Fruit fly (Drosophila melanogaster) whole organism, embryonic: ENCODE results near the gene CG12470.

Experiments
- Ada2b ChIP-seq: fragments of 200-800 bp; sonication (Bioruptor generic); IDR thresholded peaks from 2 replicates; pipeline ENCODE4 v1.3.6; 2022; ENCODE audit warnings: missing biosample characterization, missing genetic modification characterization
- B-H1 ChIP-seq: fragments of 200-800 bp; sonication (Bioruptor generic); IDR thresholded peaks from 3 replicates; pipeline ENCODE4 v1.3.6; 2022; ENCODE audit warnings: missing biosample characterization, missing genetic modification characterization
- Bgb ChIP-seq: fragments of 200-800 bp; sonication (Bioruptor generic); IDR thresholded peaks from 2 replicates; pipeline ENCODE4 v1.3.6; 2022; ENCODE audit warnings: missing biosample characterization, missing genetic modification characterization; ENCODE audit not compliant: partially characterized antibody
- BtbVII ChIP-seq: fragments of 200-800 bp; sonication (Bioruptor generic); optimal IDR thresholded peaks from 3 replicates; lab custom pipeline; 2017; ENCODE audit warnings: missing biosample characterization, mild to moderate bottlenecking, missing genetic modification characterization
- CG10366 ChIP-seq: fragments of 200-800 bp; sonication (Bioruptor generic); IDR thresholded peaks from 2 replicates; pipeline ENCODE4 v1.3.6; 2022; ENCODE audit warnings: missing biosample characterization, missing genetic modification characterization
- CG10565 ChIP-seq: fragments of 200-800 bp; sonication (Bioruptor generic); optimal IDR thresholded peaks from 3 replicates; lab custom pipeline; 2016; ENCODE audit warnings: missing biosample characterization, mild to moderate bottlenecking, missing genetic modification characterization
- CG10654 ChIP-seq: fragments of 200-800 bp; sonication (Bioruptor generic); optimal IDR thresholded peaks from 2 replicates; lab custom pipeline; 2016; ENCODE audit warnings: missing biosample characterization, missing genetic modification characterization
- CG11723 ChIP-seq: fragments of 200-800 bp; sonication (Bioruptor generic); optimal IDR thresholded peaks from 2 replicates; lab custom pipeline; 2017; ENCODE audit warnings: missing biosample characterization, mild to moderate bottlenecking, missing genetic modification characterization
- CG12104 ChIP-seq: fragments of 200-800 bp; sonication (Bioruptor generic); optimal IDR thresholded peaks from 3 replicates; lab custom pipeline; 2016; ENCODE audit warnings: missing biosample characterization, missing genetic modification characterization
- CG13287 ChIP-seq: fragments of 200-800 bp; sonication (Bioruptor generic); IDR thresholded peaks from 2 replicates; pipeline ENCODE4 v1.3.6; 2022; ENCODE audit warnings: missing biosample characterization, missing genetic modification characterization; ENCODE audit not compliant: partially characterized antibody
- CG14441 ChIP-seq: fragments of 200-800 bp; sonication (Bioruptor generic); IDR thresholded peaks from 2 replicates; pipeline ENCODE4 v1.3.6; 2022; ENCODE audit warnings: missing biosample characterization, missing genetic modification characterization
- CG14667 ChIP-seq: fragments of 200-800 bp; sonication (Bioruptor generic); IDR thresholded peaks from 2 replicates; pipeline ENCODE4 v1.3.6; 2022; ENCODE audit warnings: missing biosample characterization, missing genetic modification characterization
- CG16815 ChIP-seq: fragments of 200-800 bp; sonication (Bioruptor generic); optimal IDR thresholded peaks from 3 replicates; lab custom pipeline; 2017; ENCODE audit warnings: missing biosample characterization, mild to moderate bottlenecking, missing genetic modification characterization
- CG17328 ChIP-seq: fragments of 200-800 bp; sonication (Bioruptor generic); IDR thresholded peaks from 2 replicates; pipeline ENCODE4 v1.3.6; 2022; ENCODE audit warnings: missing biosample characterization, missing genetic modification characterization
- CG17829 ChIP-seq: fragments of 200-800 bp; optimal IDR thresholded peaks from 2 replicates; lab custom pipeline; 2019; ENCODE audit warnings: missing biosample characterization, mild to moderate bottlenecking, missing genetic modification characterization, moderate library complexity
- CG18476 ChIP-seq: fragments of 200-800 bp; sonication (Bioruptor generic); optimal IDR thresholded peaks from 2 replicates; lab custom pipeline; 2016; ENCODE audit warnings: missing biosample characterization, mild to moderate bottlenecking, missing genetic modification characterization
- CG2712 ChIP-seq: fragments of 200-800 bp; optimal IDR thresholded peaks from 3 replicates; lab custom pipeline; 2019; ENCODE audit warnings: missing biosample characterization, mild to moderate bottlenecking, missing genetic modification characterization, moderate library complexity
- CG31365 ChIP-seq: fragments of 200-800 bp; sonication (Bioruptor generic); optimal IDR thresholded peaks from 2 replicates; lab custom pipeline; 2018; ENCODE audit warnings: missing biosample characterization, mild to moderate bottlenecking, missing genetic modification characterization
- CG7839 ChIP-seq: fragments of 200-800 bp; sonication (Bioruptor generic); optimal IDR thresholded peaks from 3 replicates; lab custom pipeline; 2018; ENCODE audit warnings: missing biosample characterization, mild to moderate bottlenecking, missing genetic modification characterization, moderate library complexity
- CG9437 ChIP-seq: fragments of 200-800 bp; sonication (Bioruptor generic); optimal IDR thresholded peaks from 2 replicates; lab custom pipeline; 2018; ENCODE audit warnings: missing biosample characterization, mild to moderate bottlenecking, missing genetic modification characterization
- CG9609 ChIP-seq: fragments of 200-800 bp; sonication (Bioruptor generic); optimal IDR thresholded peaks from 3 replicates; lab custom pipeline; 2016; ENCODE audit warnings: missing biosample characterization, missing genetic modification characterization
- D19B ChIP-seq: fragments of 200-800 bp; sonication (Bioruptor generic); optimal IDR thresholded peaks from 2 replicates; lab custom pipeline; 2017; ENCODE audit warnings: missing biosample characterization, mild to moderate bottlenecking, missing genetic modification characterization
- Dbx ChIP-seq: fragments of 200-800 bp; sonication (Bioruptor generic); IDR thresholded peaks from 3 replicates; pipeline ENCODE4 v1.3.6; 2022; ENCODE audit warnings: missing biosample characterization, missing genetic modification characterization
- Doc3 ChIP-seq: fragments of 200-800 bp; sonication (Bioruptor generic); IDR thresholded peaks from 3 replicates; pipeline ENCODE4 v1.3.6; 2022; ENCODE audit warnings: missing biosample characterization, missing genetic modification characterization; ENCODE audit not compliant: partially characterized antibody
- Ets97D ChIP-seq: fragments of 200-800 bp; sonication (Bioruptor generic); optimal IDR thresholded peaks from 3 replicates; lab custom pipeline; 2016; ENCODE audit warnings: missing biosample characterization, missing genetic modification characterization
- Fer3 ChIP-seq: fragments of 200-800 bp; sonication (Bioruptor generic); optimal IDR thresholded peaks from 2 replicates; lab custom pipeline; 2018; ENCODE audit warnings: missing biosample characterization, mild to moderate bottlenecking, missing genetic modification characterization, moderate library complexity
- GATAe ChIP-seq: fragments of 200-800 bp; sonication (Bioruptor generic); conservative IDR thresholded peaks from 2 replicates; pipeline ENCODE4 v1.3.6; 2022; ENCODE audit warnings: missing biosample characterization, missing genetic modification characterization
- Hand ChIP-seq: fragments of 200-800 bp; sonication (Bioruptor generic); optimal IDR thresholded peaks from 2 replicates; lab custom pipeline; 2017; ENCODE audit warnings: mild to moderate bottlenecking, missing biosample characterization, missing genetic modification reagents, missing genetic modification characterization
- Hey ChIP-seq: fragments of 200-800 bp; sonication (Bioruptor generic); optimal IDR thresholded peaks from 3 replicates; lab custom pipeline; 2018; ENCODE audit warnings: missing biosample characterization, mild to moderate bottlenecking, missing genetic modification characterization
- HmgZ ChIP-seq: fragments of 200-800 bp; sonication (Bioruptor generic); optimal IDR thresholded peaks from 2 replicates; lab custom pipeline; 2018; ENCODE audit warnings: missing biosample characterization, mild to moderate bottlenecking, missing genetic modification characterization
- Hsf ChIP-seq: fragments of 200-800 bp; sonication (Bioruptor generic); optimal IDR thresholded peaks from 3 replicates; lab custom pipeline; 2016; ENCODE audit warnings: missing biosample characterization, missing genetic modification characterization
- MTF-1 ChIP-seq: fragments of 200-800 bp; sonication (Bioruptor generic); optimal IDR thresholded peaks from 2 replicates; lab custom pipeline; 2018; ENCODE audit warnings: missing biosample characterization, mild to moderate bottlenecking, missing genetic modification characterization, borderline replicate concordance
- Nf-YB ChIP-seq: fragments of 200-800 bp; sonication (Bioruptor generic); optimal IDR thresholded peaks from 3 replicates; lab custom pipeline; 2019; ENCODE audit warnings: missing biosample characterization, mild to moderate bottlenecking, missing genetic modification characterization, moderate library complexity
- Oaz ChIP-seq: fragments of 200-800 bp; sonication (Bioruptor generic); IDR thresholded peaks from 2 replicates; pipeline ENCODE4 v1.3.6; 2022; ENCODE audit warnings: missing biosample characterization, missing genetic modification characterization
- Trl ChIP-seq, 3 experiments: fragments of >200 bp in 2 of 3; fragments of 200-800 bp in 1 of 3; sonication (Bioruptor generic) in 1 of 3; optimal IDR thresholded peaks; 2 replicates in 1 of 3; 3 replicates in 2 of 3; lab custom pipeline; 2016 to 2017; ENCODE audit warnings: missing biosample characterization in 1 of 3, missing genetic modification characterization in 1 of 3
- al ChIP-seq: fragments of 200-800 bp; sonication (Bioruptor generic); IDR thresholded peaks from 2 replicates; pipeline ENCODE4 v1.3.6; 2022; ENCODE audit warnings: missing biosample characterization, missing genetic modification characterization
- corto ChIP-seq: fragments of 200-800 bp; sonication (Bioruptor generic); optimal IDR thresholded peaks from 2 replicates; lab custom pipeline; 2016; ENCODE audit warnings: missing biosample characterization, mild to moderate bottlenecking, missing genetic modification characterization, moderate library complexity
- dimm ChIP-seq: fragments of 200-800 bp; sonication (Bioruptor generic); IDR thresholded peaks from 2 replicates; pipeline ENCODE4 v1.3.6; 2022; ENCODE audit warnings: missing biosample characterization, missing genetic modification characterization
- ems ChIP-seq: fragments of 200-800 bp; sonication (Bioruptor generic); optimal IDR thresholded peaks from 3 replicates; lab custom pipeline; 2016; ENCODE audit warnings: missing biosample characterization, missing genetic modification characterization
- ken ChIP-seq: fragments of 200-800 bp; sonication (Bioruptor generic); IDR thresholded peaks from 3 replicates; pipeline ENCODE4 v1.3.6; 2022; ENCODE audit warnings: missing biosample characterization, missing genetic modification characterization
- maf-S ChIP-seq: fragments of 200-800 bp; sonication (Bioruptor generic); optimal IDR thresholded peaks from 2 replicates; lab custom pipeline; 2016; ENCODE audit warnings: missing biosample characterization, missing genetic modification characterization
- mam ChIP-seq: fragments of 200-800 bp; sonication (Bioruptor generic); optimal IDR thresholded peaks from 3 replicates; lab custom pipeline; 2016; ENCODE audit warnings: missing biosample characterization, missing genetic modification characterization
- pnt ChIP-seq: fragments of 200-800 bp; sonication (Bioruptor generic); optimal IDR thresholded peaks from 3 replicates; lab custom pipeline; 2016; ENCODE audit warnings: missing biosample characterization, missing genetic modification characterization
- scrt ChIP-seq: fragments of 200-800 bp; sonication (Bioruptor generic); optimal IDR thresholded peaks from 2 replicates; lab custom pipeline; 2018; ENCODE audit warnings: missing biosample characterization, mild to moderate bottlenecking, missing genetic modification characterization, moderate library complexity
- sob ChIP-seq: fragments of 200-800 bp; sonication (Bioruptor generic); IDR thresholded peaks from 2 replicates; pipeline ENCODE4 v1.3.6; 2022; ENCODE audit warnings: missing biosample characterization, missing genetic modification characterization
- stc ChIP-seq: fragments of 200-800 bp; sonication (Bioruptor generic); IDR thresholded peaks from 2 replicates; pipeline ENCODE4 v1.3.6; 2022; ENCODE audit warnings: missing biosample characterization, missing genetic modification characterization
- tio ChIP-seq: fragments of 200-800 bp; sonication (Bioruptor generic); optimal IDR thresholded peaks from 2 replicates; lab custom pipeline; 2017; ENCODE audit warnings: missing biosample characterization, missing genetic modification characterization, inconsistent platforms
- tup ChIP-seq: fragments of 200-800 bp; sonication (Bioruptor generic); optimal IDR thresholded peaks from 2 replicates; lab custom pipeline; 2016; ENCODE audit warnings: missing biosample characterization, mild to moderate bottlenecking, missing genetic modification characterization, moderate library complexity
- zen ChIP-seq: fragments of 200-800 bp; sonication (Bioruptor generic); optimal IDR thresholded peaks from 3 replicates; lab custom pipeline; 2018; ENCODE audit warnings: missing biosample characterization, mild to moderate bottlenecking, missing genetic modification characterization, moderate library complexity
- zfh2 ChIP-seq: fragments of 200-800 bp; sonication (Bioruptor generic); optimal IDR thresholded peaks from 2 replicates; lab custom pipeline; 2016; ENCODE audit warnings: missing biosample characterization, missing genetic modification characterization

Gene CG12470

dm6 chrX:338123-338527 lies 30.6 kb downstream of the CG12470 start (continued):
- peak; percentile 71 for TF ChIP-seq Nf-YB (GFP tag; lab: Kevin White, UChicago)
- no peak for TF ChIP-seq mam (GFP tag; lab: Kevin White, UChicago)
- peak; percentile 14 for TF ChIP-seq CG16815
- TF ChIP-seq tup (GFP tag; lab: Kevin White, UChicago) = no peak
- TF ChIP-seq Ada2b = no peak; the same call in 1 of the 2 replicates
- TF ChIP-seq Fer3 (tag; lab: Kevin White, UChicago) = peak; percentile 72
- no peak for TF ChIP-seq CG9609 (GFP tag; lab: Kevin White, UChicago)
- peak; percentile 59 for TF ChIP-seq scrt
- peak; percentile 30; the same call in 1 of the 2 replicates for TF ChIP-seq CG14667
- TF ChIP-seq CG10654 (GFP tag; lab: Kevin White, UChicago) = no peak
- peak; percentile 21 for TF ChIP-seq D19B (GFP tag; lab: Kevin White, UChicago)
- no peak for TF ChIP-seq corto (GFP tag; lab: Kevin White, UChicago)
- peak; percentile 13 for TF ChIP-seq Hsf (GFP tag; lab: Kevin White, UChicago)
- TF ChIP-seq CG10565 (GFP tag; lab: Kevin White, UChicago) = no peak
- TF ChIP-seq Doc3 = no peak
- TF ChIP-seq pnt (GFP tag; lab: Kevin White, UChicago) = no peak
- TF ChIP-seq stc (GFP tag; lab: Robert Waterston, UW) = peak; percentile 75
- no peak for TF ChIP-seq Hey (tag; lab: Kevin White, UChicago)
- peak; percentile 26; the same call in 1 of the 2 replicates for TF ChIP-seq sob
- TF ChIP-seq CG12104 (GFP tag; lab: Kevin White, UChicago) = peak; percentile 61
- peak; percentile 31 for TF ChIP-seq CG18476 (GFP tag; lab: Kevin White, UChicago)
- peak; percentile 58; the same call in 1 of the 2 replicates for TF ChIP-seq CG17328 (GFP tag; lab: Robert Waterston, UW)
- 0 out of 3 replicates have a peak, but pooled peaks have one; percentile 20 for TF ChIP-seq Dbx (GFP tag; lab: Robert Waterston, UW)
- TF ChIP-seq Bgb = no peak
- peak; percentile 85 for TF ChIP-seq CG9437 (GFP tag; lab: Kevin White, UChicago)
- peak; percentile 75 for TF ChIP-seq BtbVII
- TF ChIP-seq B-H1 (GFP tag; lab: Robert Waterston, UW) = peak; percentile 52; the same call in 2 of the 3 replicates
- TF ChIP-seq CG17829 (tag; lab: Kevin White, UChicago) = peak; percentile 90
- peak; percentile 31 for TF ChIP-seq CG11723 (GFP tag; lab: Kevin White, UChicago)
- TF ChIP-seq al (GFP tag; lab: Robert Waterston, UW) = 0 out of 2 replicates have a peak, but pooled peaks have one; percentile 20
- peak; percentile 26 for TF ChIP-seq zen (tag; lab: Kevin White, UChicago)
- TF ChIP-seq MTF-1 (GFP tag; lab: Kevin White, UChicago) = no peak
- TF ChIP-seq CG7839 = peak; percentile 91
- peak; percentile 91 for TF ChIP-seq CG2712
- TF ChIP-seq CG31365 (tag; lab: Kevin White, UChicago) = no peak
- TF ChIP-seq CG14441 (GFP tag; lab: Robert Waterston, UW) = no peak
- TF ChIP-seq HmgZ = no peak
- TF ChIP-seq zfh2 (GFP tag; lab: Kevin White, UChicago) = no peak
- TF ChIP-seq Oaz = no peak
- TF ChIP-seq maf-S (GFP tag; lab: Kevin White, UChicago) = no peak
- TF ChIP-seq ems (GFP tag; lab: Kevin White, UChicago) = no peak
- TF ChIP-seq CG13287 (GFP tag; lab: Robert Waterston, UW) = no peak
- TF ChIP-seq Hand = peak; percentile 65
- TF ChIP-seq ken = no peak
- no peak for TF ChIP-seq Trl (optimal IDR thresholded peaks at IDR 0.05; lab: Kevin White, UChicago)
- TF ChIP-seq Trl (GFP tag; optimal IDR thresholded peaks at IDR 0.05; lab: Kevin White, UChicago) = no peak
- no peak for TF ChIP-seq CG10366 (GFP tag; lab: Robert Waterston, UW)
- no peak for TF ChIP-seq GATAe (GFP tag; lab: Robert Waterston, UW)
- TF ChIP-seq dimm = peak; percentile 28; the same call in 1 of the 2 replicates
- TF ChIP-seq Ets97D (GFP tag; lab: Kevin White, UChicago) = no peak
- peak; percentile 19 for TF ChIP-seq tio (GFP tag; lab: Kevin White, UChicago)
